Worm (Caenorhabditis elegans): Measurements from ENCODE around the gene T04B8.1.

DNA sequence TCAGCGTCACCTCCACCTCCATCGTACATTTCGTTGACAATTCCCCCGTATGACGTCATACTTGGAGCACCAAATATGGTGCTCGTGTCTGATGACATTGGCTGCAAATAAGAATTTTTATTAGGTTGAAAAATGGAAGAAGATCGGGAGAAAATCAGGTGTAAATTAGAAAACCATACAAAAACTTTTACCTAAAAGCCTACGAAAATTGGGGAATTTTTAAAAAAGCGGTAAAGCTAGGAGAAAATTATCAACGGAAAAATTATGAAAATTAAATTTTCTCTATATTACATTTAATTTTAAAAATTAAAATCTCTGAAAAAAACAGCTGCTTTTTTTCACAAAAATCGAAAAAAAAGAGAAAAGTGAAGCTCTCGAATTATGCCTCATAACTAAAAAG is 9.6 kb upstream of the T04B8.1 start, which contains the start of gene T04B8.5:
- TF ChIP-seq pax-3 (tag; optimal IDR thresholded peaks at IDR 0.05) (no peak), fkh-10 (GFP tag; optimal IDR thresholded peaks at IDR 0.05) (no peak), sup-37 (GFP tag; optimal IDR thresholded peaks at IDR 0.05) (no peak), unc-62 (GFP tag; optimal IDR thresholded peaks at IDR 0.05) (no peak), nhr-12 (tag; optimal IDR thresholded peaks at IDR 0.05) (no peak), nhr-28 (tag; optimal IDR thresholded peaks at IDR 0.05) (no peak), nhr-77 (tag; optimal IDR thresholded peaks at IDR 0.05) (no peak), skn-1 (tag; optimal IDR thresholded peaks at IDR 0.05) (no peak), mef-2 (tag; optimal IDR thresholded peaks at IDR 0.05) (no peak), hlh-4 (tag; optimal IDR thresholded peaks at IDR 0.05) (no peak), ceh-90 (tag; optimal IDR thresholded peaks at IDR 0.05) (no peak), efl-3 (GFP tag; optimal IDR thresholded peaks at IDR 0.05) (no peak), C16A3.4 (tag; optimal IDR thresholded peaks at IDR 0.05) (no peak), ztf-11 (tag; optimal IDR thresholded peaks at IDR 0.05) (no peak)
